Worm (Caenorhabditis elegans): ENCODE data around the gene alkb-8.

The alkb-8 gene

ce11 chrIII:3719564-3719963 is 10.4 kb downstream of the alkb-8 start, which contains the start of gene C14B1.8 (continued):
- TF ChIP-seq tbp1 (GFP tag; optimal IDR thresholded peaks at IDR 0.05) (no peak), D2030.7 (GFP tag; IDR thresholded peaks at IDR 0.05) (no peak; the same call in 1 of the 2 replicates), nfya-1 (tag; optimal IDR thresholded peaks at IDR 0.05; ENCODE audit: borderline replicate concordance, insufficient read depth) (no peak), snpc-3.4 (tag; optimal IDR thresholded peaks at IDR 0.05) (peak; percentile 34), F39B2.1 (GFP tag; IDR thresholded peaks at IDR 0.05) (no peak), sdz-38 (tag; optimal IDR thresholded peaks at IDR 0.05) (no peak), cebp-1 (GFP tag; IDR thresholded peaks at IDR 0.05) (no peak), cebp-1 (tag; optimal IDR thresholded peaks at IDR 0.05) (no peak), mes-4 (tag; optimal IDR thresholded peaks at IDR 0.05) (no peak)

ce11 chrIII:3723726-3724125 is 14.6 kb downstream of the alkb-8 start:
- peak; percentile 88 for TF ChIP-seq hsf-1 (GFP tag; IDR thresholded peaks at IDR 0.05)
- TF ChIP-seq snpc-3.4 (tag; optimal IDR thresholded peaks at IDR 0.05): peak; percentile 65
- peak; percentile 45 for TF ChIP-seq lsl-1 (GFP tag; optimal IDR thresholded peaks at IDR 0.05)
- peak; percentile 63 for TF ChIP-seq lin-54 (GFP tag; optimal IDR thresholded peaks at IDR 0.05)
- TF ChIP-seq nhr-179 (tag; optimal IDR thresholded peaks at IDR 0.05): no peak
- TF ChIP-seq hmg-1.2 (GFP tag; IDR thresholded peaks at IDR 0.05): no peak
- peak; percentile 61; the same call in 1 of the 2 replicates for TF ChIP-seq madf-6 (GFP tag; IDR thresholded peaks at IDR 0.05)
- TF ChIP-seq F33H1.4 (GFP tag; IDR thresholded peaks at IDR 0.05): peak; percentile 54
- TF ChIP-seq T26A5.8 (tag; optimal IDR thresholded peaks at IDR 0.05): no peak
- no peak for TF ChIP-seq ama-1 (optimal IDR thresholded peaks at IDR 0.05)
- TF ChIP-seq ama-1 (GFP tag; optimal IDR thresholded peaks at IDR 0.05): peak in 1 of 2 experiments; percentile 12
- no peak for TF ChIP-seq attf-3 (GFP tag; conservative IDR thresholded peaks at IDR 0.05)
- peak; percentile 4 for TF ChIP-seq tbp1 (GFP tag; optimal IDR thresholded peaks at IDR 0.05)
- TF ChIP-seq madf-8 (GFP tag; conservative IDR thresholded peaks at IDR 0.05): peak; percentile 60
- no peak for TF ChIP-seq zim-3 (tag; optimal IDR thresholded peaks at IDR 0.05)
- no peak for TF ChIP-seq F57C9.4 (tag; optimal IDR thresholded peaks at IDR 0.05)
- TF ChIP-seq B0261.1 (tag; optimal IDR thresholded peaks at IDR 0.05): no peak
- TF ChIP-seq efl-1 (GFP tag; optimal IDR thresholded peaks at IDR 0.05): peak; percentile 79
- no peak for TF ChIP-seq sdz-38 (tag; optimal IDR thresholded peaks at IDR 0.05)
- TF ChIP-seq D2030.7 (GFP tag; IDR thresholded peaks at IDR 0.05): peak; percentile 56

ce11 chrIII:3724880-3725279 is 15.8 kb downstream of the alkb-8 start, which contains the start of gene C14B1.12:
TSS of gene C14B1.12 (minus strand) at chrIII:3724980.
- TF ChIP-seq madf-6 (GFP tag; IDR thresholded peaks at IDR 0.05) (no peak), ekl-4 (GFP tag; IDR thresholded peaks at IDR 0.05) (peak; percentile 60; the same call in 1 of the 2 replicates)

ce11 chrIII:3726443-3726842 is 17.3 kb downstream of the alkb-8 start, which contains the start of gene gldi-5:
TSS of gene gldi-5 (minus strand) at chrIII:3726500.
- TF ChIP-seq mxl-1 (tag; optimal IDR thresholded peaks at IDR 0.05): no peak
- peak; percentile 46; the same call in 1 of the 2 replicates for TF ChIP-seq madf-8 (GFP tag; conservative IDR thresholded peaks at IDR 0.05)
- 0 out of 2 replicates have a peak, but pooled peaks have one; percentile 26 for TF ChIP-seq D2030.7 (GFP tag; IDR thresholded peaks at IDR 0.05)
- peak; percentile 28 for TF ChIP-seq snpc-3.4 (tag; optimal IDR thresholded peaks at IDR 0.05)
- peak; percentile 77 for TF ChIP-seq madf-6 (GFP tag; IDR thresholded peaks at IDR 0.05)
- peak; percentile 82 for TF ChIP-seq F33H1.4 (GFP tag; IDR thresholded peaks at IDR 0.05)
- TF ChIP-seq Y95B8A.8 (GFP tag; IDR thresholded peaks at IDR 0.05): no peak
- TF ChIP-seq ztf-22 (GFP tag; optimal IDR thresholded peaks at IDR 0.05): no peak
- TF ChIP-seq dpl-1 (GFP tag; optimal IDR thresholded peaks at IDR 0.05): peak; percentile 33
- TF ChIP-seq lsl-1 (GFP tag; optimal IDR thresholded peaks at IDR 0.05): peak; percentile 83
- peak; percentile 69 for TF ChIP-seq lin-54 (GFP tag; optimal IDR thresholded peaks at IDR 0.05)
- TF ChIP-seq efl-1 (GFP tag; optimal IDR thresholded peaks at IDR 0.05): peak; percentile 68
- TF ChIP-seq xnd-1 (tag; optimal IDR thresholded peaks at IDR 0.05): peak; percentile 45

ce11 chrIII:3729520-3729919 is 20.4 kb downstream of the alkb-8 start, which contains the start of gene F34D10.9:
TSS of gene F34D10.9 (minus strand) at chrIII:3729620.
- TF ChIP-seq pha-4 (tag; optimal IDR thresholded peaks at IDR 0.05): no peak
- TF ChIP-seq Y79H2A.3 (GFP tag; conservative IDR thresholded peaks at IDR 0.05): 0 out of 2 replicates have a peak, but pooled peaks have one; percentile 2

Measured in whole organism, young adult.